Worm (Caenorhabditis elegans): ENCODE results near the gene srz-14.

Gene srz-14

ce11 chrV:16202618-16203017 is 19.2 kb downstream of the srz-14 start, which contains the start of gene F11A5.18:
F11A5.18 (plus strand) TSS chrV:16202918.
- TF ChIP-seq skn-1 (tag; optimal IDR thresholded peaks at IDR 0.05) (no peak), nhr-23 (tag; optimal IDR thresholded peaks at IDR 0.05) (no peak), blmp-1 (tag; optimal IDR thresholded peaks at IDR 0.05; ENCODE audit: insufficient read depth) (no peak), lin-11 (tag; optimal IDR thresholded peaks at IDR 0.05) (no peak), lsy-2 (tag; optimal IDR thresholded peaks at IDR 0.05) (no peak), mdl-1 (tag; optimal IDR thresholded peaks at IDR 0.05) (no peak), fos-1 (tag; optimal IDR thresholded peaks at IDR 0.05) (no peak), ceh-16 (tag; optimal IDR thresholded peaks at IDR 0.05) (no peak), mbf-1 (tag; optimal IDR thresholded peaks at IDR 0.05) (no peak), alr-1 (tag; optimal IDR thresholded peaks at IDR 0.05) (no peak), C34F6.9 (tag; optimal IDR thresholded peaks at IDR 0.05) (no peak), dmd-4 (tag; optimal IDR thresholded peaks at IDR 0.05) (no peak), nhr-11 (tag; optimal IDR thresholded peaks at IDR 0.05) (no peak), aly-2 (tag; optimal IDR thresholded peaks at IDR 0.05) (no peak), snpc-4 (tag; optimal IDR thresholded peaks at IDR 0.05) (no peak), nhr-237 (tag; optimal IDR thresholded peaks at IDR 0.05) (no peak), nhr-129 (tag; optimal IDR thresholded peaks at IDR 0.05) (no peak), sma-9 (GFP tag; optimal IDR thresholded peaks at IDR 0.05) (no peak), sma-9 (tag; optimal IDR thresholded peaks at IDR 0.05) (no peak)

- no peak for TF ChIP-seq egl-27 (tag; optimal IDR thresholded peaks at IDR 0.05)
- TF ChIP-seq ztf-11 (tag; optimal IDR thresholded peaks at IDR 0.05): no peak
- TF ChIP-seq nhr-21 (tag; optimal IDR thresholded peaks at IDR 0.05): no peak
- TF ChIP-seq lin-39 (tag; optimal IDR thresholded peaks at IDR 0.05): no peak
- no peak for TF ChIP-seq nhr-129 (tag; optimal IDR thresholded peaks at IDR 0.05)
- TF ChIP-seq mbf-1 (tag; optimal IDR thresholded peaks at IDR 0.05): no peak
- TF ChIP-seq sem-4 (tag; optimal IDR thresholded peaks at IDR 0.05): no peak
- no peak for TF ChIP-seq mab-5 (tag; optimal IDR thresholded peaks at IDR 0.05)
- no peak for TF ChIP-seq skn-1 (tag; optimal IDR thresholded peaks at IDR 0.05)
- no peak for TF ChIP-seq nhr-25 (tag; optimal IDR thresholded peaks at IDR 0.05)
- TF ChIP-seq nhr-237 (tag; optimal IDR thresholded peaks at IDR 0.05): no peak
- no peak for TF ChIP-seq ztf-4 (tag; optimal IDR thresholded peaks at IDR 0.05)
- no peak for TF ChIP-seq C34F6.9 (tag; optimal IDR thresholded peaks at IDR 0.05)
These were observed 21.4 kb downstream of the srz-14 start, which contains the start of gene irld-26 for ce11 chrV:16204888-16205287. irld-26 (plus strand) TSS chrV:16205188.

ce11 chrV:16209837-16210236 is 26.4 kb downstream of the srz-14 start, which contains the start of gene oac-15:
oac-15 (minus strand) TSS chrV:16209937.
- TF ChIP-seq dmd-4 (tag; optimal IDR thresholded peaks at IDR 0.05): no peak
- TF ChIP-seq unc-62 (GFP tag; optimal IDR thresholded peaks at IDR 0.05): no peak
- no peak for TF ChIP-seq blmp-1 (tag; optimal IDR thresholded peaks at IDR 0.05; ENCODE audit: insufficient read depth)
- no peak for TF ChIP-seq aly-2 (tag; optimal IDR thresholded peaks at IDR 0.05)
- TF ChIP-seq nhr-12 (tag; optimal IDR thresholded peaks at IDR 0.05): no peak
- TF ChIP-seq nhr-77 (tag; optimal IDR thresholded peaks at IDR 0.05): no peak
- no peak for TF ChIP-seq ztf-1 (GFP tag; conservative IDR thresholded peaks at IDR 0.05)
- TF ChIP-seq peb-1 (tag; optimal IDR thresholded peaks at IDR 0.05): no peak
- TF ChIP-seq ceh-16 (tag; optimal IDR thresholded peaks at IDR 0.05): no peak
- TF ChIP-seq zag-1 (tag; optimal IDR thresholded peaks at IDR 0.05): no peak

- TF ChIP-seq ztf-4 (tag; optimal IDR thresholded peaks at IDR 0.05) (no peak), lin-39 (tag; optimal IDR thresholded peaks at IDR 0.05) (no peak), ama-1 (optimal IDR thresholded peaks at IDR 0.05) (no peak), crh-2 (tag; optimal IDR thresholded peaks at IDR 0.05) (no peak), nhr-21 (tag; optimal IDR thresholded peaks at IDR 0.05) (no peak), snpc-4 (tag; optimal IDR thresholded peaks at IDR 0.05) (no peak), mbf-1 (tag; optimal IDR thresholded peaks at IDR 0.05) (no peak)
These were observed 27.0 kb downstream of the srz-14 start, which contains the start of gene F11A5.16 for ce11 chrV:16210257-16211002. F11A5.16 (plus strand) TSS chrV:16210952.

ce11 chrV:16211713-16212112 is 28.3 kb downstream of the srz-14 start:
- TF ChIP-seq unc-55 (GFP tag; optimal IDR thresholded peaks at IDR 0.05): no peak
- TF ChIP-seq nhr-21 (tag; optimal IDR thresholded peaks at IDR 0.05): peak; percentile 61
- no peak for TF ChIP-seq mdl-1 (tag; optimal IDR thresholded peaks at IDR 0.05)
- TF ChIP-seq sma-9 (GFP tag; optimal IDR thresholded peaks at IDR 0.05): peak; percentile 76
- no peak for TF ChIP-seq sma-9 (tag; optimal IDR thresholded peaks at IDR 0.05)
